Worm (Caenorhabditis elegans) whole organism, L3 larva: ENCODE measurements around the gene sip-1.

Experiments used
- R02D3.7 ChIP-seq: fragments of 150-350 bp; optimal IDR thresholded peaks from 2 replicates; lab custom pipeline; 2014; ENCODE audit warnings: missing biosample characterization, missing genetic modification characterization
- ZK546.5 ChIP-seq: sonication (generic microtip); optimal IDR thresholded peaks from 2 replicates; lab custom pipeline; 2017; ENCODE audit warnings: missing biosample characterization, missing genetic modification characterization
- aly-2 ChIP-seq: fragments of 150-350 bp; optimal IDR thresholded peaks from 2 replicates; lab custom pipeline; 2014; ENCODE audit warnings: missing biosample characterization, missing genetic modification characterization
- ama-1 ChIP-seq: fragments of 150-350 bp; optimal IDR thresholded peaks from 2 replicates; lab custom pipeline; 2018
- ceh-16 ChIP-seq: sonication (generic microtip); optimal IDR thresholded peaks from 2 replicates; lab custom pipeline; 2017; ENCODE audit warnings: missing biosample characterization, missing genetic modification characterization
- ceh-28 ChIP-seq: fragments of 150-350 bp; optimal IDR thresholded peaks from 2 replicates; lab custom pipeline; 2014; ENCODE audit warnings: missing biosample characterization, missing genetic modification reagents, missing genetic modification characterization
- ceh-82 ChIP-seq: fragments of 150-350 bp; optimal IDR thresholded peaks from 2 replicates; lab custom pipeline; 2014; ENCODE audit warnings: missing biosample characterization, missing genetic modification characterization
- ceh-9 ChIP-seq: sonication (generic microtip); optimal IDR thresholded peaks from 2 replicates; lab custom pipeline; 2018; ENCODE audit warnings: missing biosample characterization, missing genetic modification characterization
- daf-12 ChIP-seq: fragments of 150-350 bp; optimal IDR thresholded peaks from 2 replicates; lab custom pipeline; 2014; ENCODE audit warnings: missing biosample characterization, missing genetic modification reagents, missing genetic modification characterization
- egl-27 ChIP-seq: sonication (generic microtip); optimal IDR thresholded peaks from 4 replicates; lab custom pipeline; 2017; ENCODE audit warnings: missing biosample characterization, missing genetic modification reagents, missing genetic modification characterization
- egl-5 ChIP-seq: fragments of 150-350 bp; optimal IDR thresholded peaks from 2 replicates; lab custom pipeline; 2017; ENCODE audit warnings: missing biosample characterization, missing genetic modification reagents, missing genetic modification characterization, inconsistent platforms
- elt-1 ChIP-seq: fragments of 150-350 bp; optimal IDR thresholded peaks from 2 replicates; lab custom pipeline; 2014; ENCODE audit warnings: missing biosample characterization, missing genetic modification characterization
- elt-2 ChIP-seq: sonication (generic microtip); optimal IDR thresholded peaks from 2 replicates; lab custom pipeline; 2016; ENCODE audit warnings: missing genetic modification reagents, mild to moderate bottlenecking, missing genetic modification characterization, missing compliant biosample characterization
- elt-3 ChIP-seq, 3 experiments: fragments of 150-350 bp in 1 of 3; sonication (generic microtip) in 2 of 3; optimal IDR thresholded peaks; 2 replicates in 2 of 3; 4 replicates in 1 of 3; lab custom pipeline; 2014 to 2017; ENCODE audit warnings: missing biosample characterization in 3 of 3, missing genetic modification characterization in 3 of 3
- eor-1 ChIP-seq, 2 experiments: fragments of 150-350 bp; optimal IDR thresholded peaks; 2 replicates each; lab custom pipeline; 2014 to 2018; ENCODE audit warnings: missing biosample characterization in 2 of 2, missing genetic modification characterization in 2 of 2
- fkh-10 ChIP-seq: sonication (generic microtip); optimal IDR thresholded peaks from 2 replicates; lab custom pipeline; 2017; ENCODE audit warnings: missing biosample characterization, missing genetic modification reagents, missing genetic modification characterization
- fkh-2 ChIP-seq: fragments of 150-350 bp; optimal IDR thresholded peaks from 2 replicates; lab custom pipeline; 2014; ENCODE audit warnings: missing biosample characterization, missing genetic modification reagents, missing genetic modification characterization
- hmg-11 ChIP-seq: sonication (generic microtip); optimal IDR thresholded peaks from 2 replicates; lab custom pipeline; 2016; ENCODE audit warnings: missing genetic modification characterization, missing compliant biosample characterization
- jun-1 ChIP-seq: fragments of 150-350 bp; optimal IDR thresholded peaks from 2 replicates; lab custom pipeline; 2014; ENCODE audit warnings: missing biosample characterization, missing genetic modification reagents, missing genetic modification characterization
- lin-39 ChIP-seq: fragments of 150-350 bp; optimal IDR thresholded peaks from 2 replicates; lab custom pipeline; 2018; ENCODE audit warnings: missing biosample characterization, missing genetic modification reagents, missing genetic modification characterization
- lsy-12 ChIP-seq: sonication (generic microtip); optimal IDR thresholded peaks from 2 replicates; lab custom pipeline; 2016; ENCODE audit warnings: mild to moderate bottlenecking, missing genetic modification characterization, missing compliant biosample characterization
- mdl-1 ChIP-seq: fragments of 150-350 bp; optimal IDR thresholded peaks from 2 replicates; lab custom pipeline; 2014; ENCODE audit warnings: missing biosample characterization, missing genetic modification characterization
- mml-1 ChIP-seq: fragments of 150-350 bp; sonication (generic microtip); optimal IDR thresholded peaks from 3 replicates; lab custom pipeline; 2014; ENCODE audit warnings: missing biosample characterization, missing genetic modification characterization
- nfya-1 ChIP-seq: sonication (generic microtip); optimal IDR thresholded peaks from 2 replicates; lab custom pipeline; 2017; ENCODE audit warnings: missing genetic modification characterization, mild to moderate bottlenecking, missing compliant biosample characterization, antibody characterized with exemption, moderate library complexity; ENCODE audit not compliant: insufficient read depth
- nhr-11 ChIP-seq: fragments of 150-350 bp; optimal IDR thresholded peaks from 2 replicates; lab custom pipeline; 2014; ENCODE audit warnings: missing biosample characterization, missing genetic modification characterization
- nhr-12 ChIP-seq: fragments of 150-350 bp; optimal IDR thresholded peaks from 2 replicates; lab custom pipeline; 2014; ENCODE audit warnings: missing biosample characterization, missing genetic modification characterization
- nhr-23 ChIP-seq: fragments of 150-350 bp; optimal IDR thresholded peaks from 2 replicates; lab custom pipeline; 2014; ENCODE audit warnings: missing biosample characterization, missing genetic modification reagents, missing genetic modification characterization
- nhr-237 ChIP-seq: fragments of 150-350 bp; optimal IDR thresholded peaks from 2 replicates; lab custom pipeline; 2014; ENCODE audit warnings: missing biosample characterization, missing genetic modification characterization
- nhr-25 ChIP-seq: sonication (generic microtip); optimal IDR thresholded peaks from 2 replicates; lab custom pipeline; 2017; ENCODE audit warnings: missing biosample characterization, missing genetic modification characterization
- nhr-43 ChIP-seq: sonication (generic microtip); optimal IDR thresholded peaks from 2 replicates; lab custom pipeline; 2016; ENCODE audit warnings: mild to moderate bottlenecking, missing genetic modification characterization, missing compliant biosample characterization; ENCODE audit not compliant: poor library complexity, severe bottlenecking
- nhr-76 ChIP-seq: fragments of 150-350 bp; sonication (generic microtip); optimal IDR thresholded peaks from 5 replicates; lab custom pipeline; 2014; ENCODE audit warnings: missing biosample characterization, missing genetic modification characterization
- nhr-77 ChIP-seq: fragments of 150-350 bp; optimal IDR thresholded peaks from 2 replicates; lab custom pipeline; 2014; ENCODE audit warnings: missing biosample characterization, missing genetic modification characterization
- pqm-1 ChIP-seq: fragments of 150-350 bp; optimal IDR thresholded peaks from 2 replicates; lab custom pipeline; 2017; ENCODE audit warnings: missing biosample characterization, missing genetic modification characterization, inconsistent platforms
- sea-2 ChIP-seq: fragments of 150-350 bp; sonication (generic microtip); optimal IDR thresholded peaks from 4 replicates; lab custom pipeline; 2014; ENCODE audit warnings: missing biosample characterization, missing genetic modification reagents, missing genetic modification characterization
- skn-1 ChIP-seq: fragments of 150-350 bp; optimal IDR thresholded peaks from 2 replicates; lab custom pipeline; 2014; ENCODE audit warnings: missing biosample characterization, missing genetic modification characterization
- snpc-4 ChIP-seq: fragments of 150-350 bp; optimal IDR thresholded peaks from 2 replicates; lab custom pipeline; 2014; ENCODE audit warnings: missing biosample characterization, missing genetic modification characterization
- tbx-2 ChIP-seq: sonication (generic microtip); optimal IDR thresholded peaks from 2 replicates; lab custom pipeline; 2016; ENCODE audit warnings: mild to moderate bottlenecking, missing genetic modification characterization, missing compliant biosample characterization
- unc-39 ChIP-seq: sonication (generic microtip); optimal IDR thresholded peaks from 4 replicates; lab custom pipeline; 2017; ENCODE audit warnings: missing biosample characterization, missing genetic modification characterization
- unc-62 ChIP-seq: fragments of 150-350 bp; sonication (generic microtip); optimal IDR thresholded peaks from 4 replicates; lab custom pipeline; 2014; ENCODE audit warnings: missing biosample characterization, missing genetic modification reagents, missing genetic modification characterization
- zag-1 ChIP-seq: fragments of 150-350 bp; optimal IDR thresholded peaks from 2 replicates; lab custom pipeline; 2014; ENCODE audit warnings: missing biosample characterization, missing genetic modification characterization
- ztf-11 ChIP-seq: fragments of 150-350 bp; optimal IDR thresholded peaks from 2 replicates; lab custom pipeline; 2014; ENCODE audit warnings: missing biosample characterization, missing genetic modification characterization
- ztf-4 ChIP-seq: fragments of 150-350 bp; optimal IDR thresholded peaks from 2 replicates; lab custom pipeline; 2014; ENCODE audit warnings: missing biosample characterization, missing genetic modification characterization

Gene sip-1

ce11 chrIII:10537558-10537957 is 31.0 kb upstream of the sip-1 start:
- TF ChIP-seq unc-62 (GFP tag; lab: Kevin White, UChicago) (no peak), fkh-10 (GFP tag; lab: Kevin White, UChicago) (no peak), ceh-82 (tag; lab: Kevin White, UChicago) (no peak), ama-1 (lab: Kevin White, UChicago) (peak; percentile 87), egl-5 (tag; lab: Kevin White, UChicago) (no peak), nhr-43 (tag; lab: Kevin White, UChicago) (peak; percentile 14), elt-2 (peak; percentile 2), nhr-25 (tag; lab: Kevin White, UChicago) (peak; percentile 8), nhr-23 (tag; lab: Kevin White, UChicago) (peak; percentile 10), R02D3.7 (tag; lab: Kevin White, UChicago) (no peak)

ce11 chrIII:10537003-10537402 is 30.4 kb upstream of the sip-1 start:
- TF ChIP-seq snpc-4 (tag; lab: Kevin White, UChicago) (no peak), zag-1 (no peak), nhr-43 (tag; lab: Kevin White, UChicago) (peak; percentile 72), aly-2 (no peak), ama-1 (lab: Kevin White, UChicago) (peak; percentile 82)

- TF ChIP-seq ama-1 (lab: Kevin White, UChicago): peak; percentile 85
- peak; percentile 50 for TF ChIP-seq snpc-4 (tag; lab: Kevin White, UChicago)
- TF ChIP-seq elt-1: no peak
Observed at ce11 chrIII:10536087-10536723, 29.6 kb upstream of the sip-1 start.

- no peak for TF ChIP-seq ztf-4 (tag; lab: Kevin White, UChicago)
- no peak for TF ChIP-seq unc-39 (tag; lab: Kevin White, UChicago)
Observed at ce11 chrIII:10535226-10535625, 28.6 kb upstream of the sip-1 start, which contains the start of gene hpd-1. Gene hpd-1, plus strand, starts transcription at chrIII:10535526.

- TF ChIP-seq ceh-82 (tag; lab: Kevin White, UChicago): no peak
- peak; percentile 35 for TF ChIP-seq nfya-1 (tag; lab: Kevin White, UChicago)
- peak; percentile 84 for TF ChIP-seq nhr-43 (tag; lab: Kevin White, UChicago)
- peak in 1 of 3 experiments; percentile 67 for TF ChIP-seq elt-3 (tag; optimal IDR thresholded peaks at IDR 0.05; lab: Kevin White, UChicago)
- TF ChIP-seq hmg-11 (tag; lab: Kevin White, UChicago): no peak
- TF ChIP-seq jun-1 (tag; lab: Kevin White, UChicago): no peak
- TF ChIP-seq elt-1: no peak
- TF ChIP-seq fkh-10 (GFP tag; lab: Kevin White, UChicago): no peak
- TF ChIP-seq ceh-9 (tag; lab: Kevin White, UChicago): no peak
- no peak for TF ChIP-seq daf-12 (tag; lab: Kevin White, UChicago)
- TF ChIP-seq pqm-1 (tag; lab: Kevin White, UChicago): peak; percentile 6
- no peak for TF ChIP-seq ztf-11 (tag; lab: Kevin White, UChicago)
- peak; percentile 51 for TF ChIP-seq nhr-25 (tag; lab: Kevin White, UChicago)
- no peak for TF ChIP-seq sea-2
- TF ChIP-seq nhr-23 (tag; lab: Kevin White, UChicago): peak; percentile 71
- TF ChIP-seq nhr-11 (tag; lab: Kevin White, UChicago): no peak
- TF ChIP-seq egl-27 (tag; lab: Kevin White, UChicago): no peak
- no peak for TF ChIP-seq ZK546.5 (tag; lab: Kevin White, UChicago)
- no peak for TF ChIP-seq fkh-2
- no peak for TF ChIP-seq ceh-28 (tag; lab: Kevin White, UChicago)
- no peak for TF ChIP-seq tbx-2
- TF ChIP-seq ama-1 (lab: Kevin White, UChicago): peak; percentile 64
- TF ChIP-seq unc-39 (tag; lab: Kevin White, UChicago): no peak
- TF ChIP-seq nhr-237 (tag; lab: Kevin White, UChicago): no peak
- no peak for TF ChIP-seq lin-39 (tag; lab: Kevin White, UChicago)
- peak; percentile 56 for TF ChIP-seq mdl-1 (tag; lab: Kevin White, UChicago)
- TF ChIP-seq nhr-12 (tag; lab: Kevin White, UChicago): no peak
- no peak for TF ChIP-seq zag-1
- TF ChIP-seq ceh-16 (tag; lab: Kevin White, UChicago): no peak
- TF ChIP-seq nhr-77 (tag; lab: Kevin White, UChicago): no peak
- no peak for TF ChIP-seq snpc-4 (tag; lab: Kevin White, UChicago)
- no peak for TF ChIP-seq unc-62 (GFP tag; lab: Kevin White, UChicago)
- peak; percentile 55 for TF ChIP-seq lsy-12
- no peak for TF ChIP-seq egl-5 (tag; lab: Kevin White, UChicago)
- peak; percentile 96 for TF ChIP-seq elt-2
- TF ChIP-seq eor-1 (tag; optimal IDR thresholded peaks at IDR 0.05; lab: Kevin White, UChicago): no peak
- no peak for TF ChIP-seq nhr-76 (tag; lab: Kevin White, UChicago)
- TF ChIP-seq skn-1: no peak
- TF ChIP-seq mml-1 (tag; lab: Kevin White, UChicago): no peak
Observed at ce11 chrIII:10534191-10534590, 27.6 kb upstream of the sip-1 start.
